Fruit fly (Drosophila melanogaster): Measurements from ENCODE around the gene CG3009.

Gene CG3009

DNA sequence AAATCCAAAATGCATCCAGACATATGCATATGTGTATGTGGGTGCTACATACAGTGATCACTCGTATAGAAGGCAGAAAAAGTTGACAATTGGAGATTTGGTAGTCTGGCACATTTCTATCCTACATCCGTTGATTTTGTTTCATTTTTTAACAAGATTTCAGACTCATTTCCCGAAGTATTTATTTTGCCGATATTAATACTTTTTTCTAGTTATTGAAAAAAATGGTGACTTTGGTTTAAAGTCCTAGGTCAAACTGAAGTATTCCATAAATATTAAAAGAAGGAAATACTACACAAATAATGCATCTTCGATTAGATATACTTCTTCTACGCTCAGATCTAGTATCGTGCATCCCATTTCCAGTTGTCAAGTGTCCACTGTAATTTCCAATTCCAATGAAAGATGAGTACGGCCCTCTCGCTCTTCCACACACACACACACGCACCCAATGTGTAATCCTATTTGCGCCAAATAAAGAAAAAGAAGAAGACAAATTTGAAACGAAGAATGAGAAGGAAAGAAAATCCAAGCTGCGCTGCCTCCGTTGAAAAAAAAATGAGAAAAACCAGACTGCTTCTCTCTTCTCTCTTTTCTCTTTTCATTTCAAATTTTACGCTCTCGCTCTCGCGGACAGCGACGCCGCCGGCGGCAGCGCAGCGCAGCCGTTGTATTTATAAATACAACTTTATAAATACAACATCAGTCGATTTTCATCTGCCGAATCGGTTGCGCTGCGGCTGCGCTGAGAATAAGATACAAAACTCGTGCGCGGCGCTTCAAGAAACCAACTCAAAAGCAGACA is 49.4 kb downstream of the CG3009 start, which contains the start of gene peb:
peb (plus strand) TSS at position 700 of the 805 bp plus-strand sequence.
- no peak for TF ChIP-seq Sin3A (optimal IDR thresholded peaks at IDR 0.05)
- TF ChIP-seq ttk (optimal IDR thresholded peaks at IDR 0.05): no peak
- no peak for TF ChIP-seq Myc (optimal IDR thresholded peaks at IDR 0.05)
- TF ChIP-seq psq (optimal IDR thresholded peaks at IDR 0.05): no peak
- no peak for TF ChIP-seq h (optimal IDR thresholded peaks at IDR 0.05)
- TF ChIP-seq insv (optimal IDR thresholded peaks at IDR 0.05): no peak

DNA sequence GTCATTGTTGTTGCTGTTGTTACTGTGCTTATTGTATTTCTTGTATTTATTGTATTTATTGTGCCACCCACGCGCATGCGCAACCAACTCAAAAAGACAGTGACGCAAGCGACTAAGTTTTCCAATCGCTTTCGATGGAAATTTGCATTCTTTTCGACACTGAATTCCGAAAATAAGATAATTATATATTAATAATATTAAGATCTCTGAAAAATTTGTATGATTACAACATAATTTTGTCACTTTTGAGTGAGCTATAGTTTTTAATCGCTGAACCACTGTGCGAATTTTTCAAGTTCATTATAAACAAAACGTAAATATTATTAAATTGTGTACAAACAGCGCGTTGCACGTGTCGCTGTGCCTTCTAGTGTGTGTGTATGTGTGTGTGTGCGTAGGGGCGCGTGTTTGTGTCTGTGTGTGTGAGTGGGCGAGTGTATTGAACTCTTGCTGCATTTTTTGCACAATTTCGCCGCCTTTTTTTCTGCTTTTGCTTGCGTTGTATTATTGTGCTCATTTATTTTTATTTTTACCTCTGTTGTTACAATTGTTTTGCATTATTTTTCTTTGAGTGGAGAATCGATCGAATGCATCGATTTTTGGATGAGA is 50.7 kb downstream of the CG3009 start:
- TF ChIP-seq h (optimal IDR thresholded peaks at IDR 0.05) (no peak), psq (optimal IDR thresholded peaks at IDR 0.05) (no peak), insv (optimal IDR thresholded peaks at IDR 0.05) (no peak), ttk (optimal IDR thresholded peaks at IDR 0.05) (no peak), Myc (optimal IDR thresholded peaks at IDR 0.05) (no peak), Sin3A (optimal IDR thresholded peaks at IDR 0.05) (no peak)

DNA sequence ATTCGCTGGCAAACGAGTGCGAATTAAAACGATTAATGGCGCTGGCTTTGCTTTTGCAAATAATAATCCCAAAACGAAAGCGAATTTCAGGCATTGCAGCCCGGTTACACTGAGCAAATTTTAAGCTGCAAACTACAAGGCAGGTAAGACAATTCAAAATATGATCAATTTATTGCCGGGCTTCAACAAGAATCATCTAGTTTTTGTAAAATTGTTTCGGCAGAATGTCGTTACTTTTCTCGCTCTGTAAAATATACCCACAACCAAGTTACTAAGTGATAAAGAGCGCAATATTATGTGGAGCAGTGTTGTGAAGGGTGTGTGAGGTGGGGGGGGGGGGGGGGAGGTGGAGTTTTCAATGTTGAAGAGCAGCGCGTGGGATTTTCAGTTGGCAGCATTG is 51.6 kb downstream of the CG3009 start:
- no peak for TF ChIP-seq psq (optimal IDR thresholded peaks at IDR 0.05)

DNA sequence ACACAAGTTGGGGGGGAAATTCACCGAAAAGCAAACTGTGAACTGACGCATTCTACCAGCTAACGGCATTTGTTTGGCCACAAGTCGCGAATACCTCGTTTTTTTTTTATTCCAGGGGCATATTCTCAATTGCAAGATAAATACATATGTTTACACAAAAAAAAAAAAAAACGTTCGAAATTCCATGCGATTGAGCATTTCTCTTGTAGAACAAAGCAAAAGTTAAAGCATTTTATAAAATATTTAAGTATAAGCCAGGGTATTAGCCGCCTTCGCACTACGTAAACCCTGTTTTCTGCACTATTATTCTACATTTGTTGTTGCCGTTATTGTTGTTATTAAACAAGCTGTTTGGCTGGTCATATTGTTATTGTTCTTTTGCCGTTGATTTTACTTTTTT is 52.2 kb downstream of the CG3009 start:
- TF ChIP-seq h (optimal IDR thresholded peaks at IDR 0.05) (no peak), Myc (optimal IDR thresholded peaks at IDR 0.05) (no peak), ttk (optimal IDR thresholded peaks at IDR 0.05) (no peak), insv (optimal IDR thresholded peaks at IDR 0.05) (no peak), psq (optimal IDR thresholded peaks at IDR 0.05) (no peak), Sin3A (optimal IDR thresholded peaks at IDR 0.05) (no peak)

DNA sequence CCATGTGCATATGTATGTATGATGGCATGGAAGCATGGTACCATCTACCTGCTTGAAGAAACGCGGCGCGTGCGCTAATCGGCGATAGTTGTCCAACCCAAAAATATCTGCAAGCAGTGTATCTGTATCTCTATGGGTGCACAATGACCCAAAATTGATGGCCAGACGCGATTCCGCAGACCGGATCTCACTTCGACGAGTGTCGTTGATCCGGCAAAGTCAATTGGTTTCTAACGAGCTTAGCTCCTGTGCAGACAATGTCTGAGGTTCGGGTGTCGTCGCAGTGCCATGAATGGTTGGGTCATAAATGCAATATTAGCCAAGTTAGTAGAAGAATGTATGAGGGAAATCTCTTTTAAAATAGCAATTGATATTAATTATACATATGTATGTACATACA is 52.9 kb downstream of the CG3009 start:
- TF ChIP-seq ttk (optimal IDR thresholded peaks at IDR 0.05): no peak
- no peak for TF ChIP-seq Sin3A (optimal IDR thresholded peaks at IDR 0.05)
- TF ChIP-seq h (optimal IDR thresholded peaks at IDR 0.05): no peak
- TF ChIP-seq Myc (optimal IDR thresholded peaks at IDR 0.05): no peak
- no peak for TF ChIP-seq psq (optimal IDR thresholded peaks at IDR 0.05)
- no peak for TF ChIP-seq insv (optimal IDR thresholded peaks at IDR 0.05)

- TF ChIP-seq psq (optimal IDR thresholded peaks at IDR 0.05): no peak
- TF ChIP-seq insv (optimal IDR thresholded peaks at IDR 0.05): no peak
- TF ChIP-seq ttk (optimal IDR thresholded peaks at IDR 0.05): no peak
- no peak for TF ChIP-seq Myc (optimal IDR thresholded peaks at IDR 0.05)
- no peak for TF ChIP-seq Sin3A (optimal IDR thresholded peaks at IDR 0.05)
- TF ChIP-seq h (optimal IDR thresholded peaks at IDR 0.05): no peak
Measured at dm6 chrX:4612454-4612853, 54.0 kb downstream of the CG3009 start.

DNA sequence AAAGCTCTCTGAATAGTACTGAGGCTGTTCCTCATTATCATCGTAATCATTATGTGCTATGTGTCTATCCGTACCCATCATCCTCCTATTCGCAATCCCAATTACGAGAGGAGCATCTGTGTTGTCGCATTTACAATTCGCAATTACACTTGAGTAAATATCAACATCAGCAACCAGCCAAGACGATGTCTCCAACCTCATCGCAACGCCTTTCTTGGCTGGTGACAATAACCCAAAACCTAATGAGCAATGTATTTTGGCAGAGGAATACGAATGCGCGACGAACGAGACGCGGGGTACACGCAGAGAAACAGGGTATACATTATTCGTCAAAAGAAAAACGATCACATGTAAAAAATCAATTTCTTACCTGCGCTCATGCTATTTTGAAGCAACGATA is 56.0 kb downstream of the CG3009 start:
- TF ChIP-seq insv (optimal IDR thresholded peaks at IDR 0.05) (no peak), h (optimal IDR thresholded peaks at IDR 0.05) (no peak), psq (optimal IDR thresholded peaks at IDR 0.05) (no peak), Sin3A (optimal IDR thresholded peaks at IDR 0.05) (no peak), Myc (optimal IDR thresholded peaks at IDR 0.05) (no peak), ttk (optimal IDR thresholded peaks at IDR 0.05) (no peak)

dm6 chrX:4609737-4610136 is 56.8 kb downstream of the CG3009 start:
- TF ChIP-seq insv (optimal IDR thresholded peaks at IDR 0.05) (no peak), psq (optimal IDR thresholded peaks at IDR 0.05) (no peak)

Measured in Kc167 (cell line).